Fruit fly (Drosophila melanogaster): Measurements from ENCODE around the gene CG45486.
"Not testable (repeated sequence)": the region's sequence is repeated elsewhere in the genome, so short reads cannot be mapped to it uniquely, and the experiment has no call there.

- TF ChIP-seq CG17806 (tag; optimal IDR thresholded peaks at IDR 0.05); Snoo (tag; optimal IDR thresholded peaks at IDR 0.05); CG12605 (GFP tag; IDR thresholded peaks at IDR 0.05); CG4496 (GFP tag; IDR thresholded peaks at IDR 0.05); CG8159 (tag; optimal IDR thresholded peaks at IDR 0.05); CG15710 (tag; optimal IDR thresholded peaks at IDR 0.05); rn (GFP tag; IDR thresholded peaks at IDR 0.05); CG34367 (tag; optimal IDR thresholded peaks at IDR 0.05); gl (tag; optimal IDR thresholded peaks at IDR 0.05): not testable (repeated sequence)
Measured at dm6 chrX:19938894-19939293, 29.0 kb upstream of the CG45486 start, which contains the start of gene CG45491.

Measured in whole organism, pupa.